Worm (Caenorhabditis elegans) whole organism, L2 larva: Measurements from ENCODE around the gene F39D8.3.

Experiments
- F13H6.1 ChIP-seq: sonication (generic microtip); optimal IDR thresholded peaks from 2 replicates; lab custom pipeline; 2016; ENCODE audit warnings: missing genetic modification characterization, missing compliant biosample characterization
- R02D3.7 ChIP-seq: fragments of 150-350 bp; optimal IDR thresholded peaks from 2 replicates; lab custom pipeline; 2014; ENCODE audit warnings: missing biosample characterization, missing genetic modification characterization
- Y55F3AM.14 ChIP-seq: fragments of 200-800 bp; sonication (Bioruptor generic); optimal IDR thresholded peaks from 2 replicates; lab custom pipeline; 2018; ENCODE audit warnings: mild to moderate bottlenecking, missing genetic modification characterization, missing compliant biosample characterization
- ZK546.5 ChIP-seq: sonication (generic microtip); optimal IDR thresholded peaks from 2 replicates; lab custom pipeline; 2017; ENCODE audit warnings: missing biosample characterization, missing genetic modification characterization
- aly-2 ChIP-seq: fragments of 150-350 bp; optimal IDR thresholded peaks from 2 replicates; lab custom pipeline; 2014; ENCODE audit warnings: missing biosample characterization, missing genetic modification characterization
- ceh-82 ChIP-seq: fragments of 150-350 bp; optimal IDR thresholded peaks from 2 replicates; lab custom pipeline; 2014; ENCODE audit warnings: missing biosample characterization, missing genetic modification characterization
- crh-2 ChIP-seq: sonication (generic microtip); optimal IDR thresholded peaks from 2 replicates; lab custom pipeline; 2017; ENCODE audit warnings: missing biosample characterization, missing genetic modification characterization
- egl-27 ChIP-seq: sonication (generic microtip); optimal IDR thresholded peaks from 3 replicates; lab custom pipeline; 2017; ENCODE audit warnings: missing biosample characterization, missing genetic modification reagents, missing genetic modification characterization
- elt-1 ChIP-seq: fragments of 150-350 bp; optimal IDR thresholded peaks from 2 replicates; lab custom pipeline; 2014; ENCODE audit warnings: missing biosample characterization, missing genetic modification characterization
- elt-3 ChIP-seq: sonication (generic microtip); optimal IDR thresholded peaks from 2 replicates; lab custom pipeline; 2017; ENCODE audit warnings: missing biosample characterization, missing genetic modification characterization
- fos-1 ChIP-seq: fragments of 150-350 bp; optimal IDR thresholded peaks from 2 replicates; lab custom pipeline; 2014; ENCODE audit warnings: missing biosample characterization, missing genetic modification characterization
- lin-11 ChIP-seq: fragments of 150-350 bp; sonication (generic microtip); optimal IDR thresholded peaks from 2 replicates; lab custom pipeline; 2014; ENCODE audit warnings: missing biosample characterization, missing genetic modification characterization, inconsistent platforms, mixed read lengths
- lin-13 ChIP-seq: fragments of 150-350 bp; optimal IDR thresholded peaks from 2 replicates; lab custom pipeline; 2014; ENCODE audit warnings: missing biosample characterization, missing genetic modification reagents, missing genetic modification characterization
- lin-39 ChIP-seq: fragments of 150-350 bp; optimal IDR thresholded peaks from 2 replicates; lab custom pipeline; 2014; ENCODE audit warnings: missing biosample characterization, missing genetic modification reagents, missing genetic modification characterization
- lsy-2 ChIP-seq, 2 experiments: fragments of 150-350 bp in 1 of 2; sonication (generic microtip) in 1 of 2; optimal IDR thresholded peaks; 2 replicates each; lab custom pipeline; 2014 to 2017; ENCODE audit warnings: missing biosample characterization in 2 of 2, missing genetic modification characterization in 2 of 2
- mab-5 ChIP-seq: fragments of 150-350 bp; optimal IDR thresholded peaks from 2 replicates; lab custom pipeline; 2014; ENCODE audit warnings: missing biosample characterization, missing genetic modification characterization
- nhr-10 ChIP-seq: sonication (generic microtip); optimal IDR thresholded peaks from 2 replicates; lab custom pipeline; 2017; ENCODE audit warnings: missing biosample characterization, missing genetic modification characterization
- nhr-11 ChIP-seq: fragments of 150-350 bp; optimal IDR thresholded peaks from 2 replicates; lab custom pipeline; 2014; ENCODE audit warnings: missing biosample characterization, missing genetic modification characterization
- nhr-12 ChIP-seq: fragments of 150-350 bp; optimal IDR thresholded peaks from 2 replicates; lab custom pipeline; 2014; ENCODE audit warnings: missing biosample characterization, missing genetic modification characterization
- nhr-129 ChIP-seq: fragments of 150-350 bp; optimal IDR thresholded peaks from 2 replicates; lab custom pipeline; 2014; ENCODE audit warnings: missing biosample characterization, missing genetic modification characterization
- nhr-21 ChIP-seq: fragments of 150-350 bp; optimal IDR thresholded peaks from 2 replicates; lab custom pipeline; 2014; ENCODE audit warnings: missing biosample characterization, missing genetic modification characterization
- nhr-237 ChIP-seq: fragments of 150-350 bp; optimal IDR thresholded peaks from 2 replicates; lab custom pipeline; 2014; ENCODE audit warnings: missing biosample characterization, missing genetic modification characterization
- nhr-6 ChIP-seq: fragments of 150-350 bp; optimal IDR thresholded peaks from 2 replicates; lab custom pipeline; 2014; ENCODE audit warnings: missing biosample characterization, missing genetic modification characterization
- nhr-77 ChIP-seq: fragments of 150-350 bp; optimal IDR thresholded peaks from 2 replicates; lab custom pipeline; 2014; ENCODE audit warnings: missing biosample characterization, missing genetic modification characterization
- peb-1 ChIP-seq: fragments of 150-350 bp; optimal IDR thresholded peaks from 2 replicates; lab custom pipeline; 2014; ENCODE audit warnings: missing biosample characterization, missing genetic modification characterization
- sem-4 ChIP-seq: fragments of 150-350 bp; optimal IDR thresholded peaks from 2 replicates; lab custom pipeline; 2014; ENCODE audit warnings: missing biosample characterization, missing genetic modification reagents, missing genetic modification characterization
- skn-1 ChIP-seq: sonication (generic microtip); optimal IDR thresholded peaks from 2 replicates; lab custom pipeline; 2017; ENCODE audit warnings: missing biosample characterization, missing genetic modification characterization
- sma-3 ChIP-seq: sonication (generic microtip); optimal IDR thresholded peaks from 2 replicates; lab custom pipeline; 2016; ENCODE audit warnings: missing genetic modification reagents, missing genetic modification characterization, missing compliant biosample characterization
- sma-9 ChIP-seq, 2 experiments: fragments of 150-350 bp in 1 of 2; sonication (generic microtip) in 1 of 2; optimal IDR thresholded peaks; 2 replicates each; lab custom pipeline; 2014 to 2016; ENCODE audit warnings: missing genetic modification characterization in 2 of 2, mild to moderate bottlenecking in 1 of 2, missing biosample characterization in 1 of 2, missing compliant biosample characterization in 1 of 2, missing genetic modification reagents in 1 of 2, moderate library complexity in 1 of 2
- snpc-4 ChIP-seq: fragments of 150-350 bp; optimal IDR thresholded peaks from 2 replicates; lab custom pipeline; 2014; ENCODE audit warnings: missing biosample characterization, missing genetic modification characterization
- unc-39 ChIP-seq: fragments of 150-350 bp; optimal IDR thresholded peaks from 2 replicates; lab custom pipeline; 2014; ENCODE audit warnings: missing biosample characterization, missing genetic modification characterization
- unc-55 ChIP-seq: fragments of 150-350 bp; sonication (generic microtip); optimal IDR thresholded peaks from 3 replicates; lab custom pipeline; 2014; ENCODE audit warnings: missing biosample characterization, missing genetic modification reagents, missing genetic modification characterization
- unc-62 ChIP-seq: fragments of 150-350 bp; optimal IDR thresholded peaks from 2 replicates; lab custom pipeline; 2014; ENCODE audit warnings: missing biosample characterization, missing genetic modification reagents, missing genetic modification characterization
- ztf-1 ChIP-seq: fragments of 200-800 bp; sonication (Bioruptor generic); conservative IDR thresholded peaks from 2 replicates; pipeline ENCODE4 v1.3.6; 2022; ENCODE audit warnings: missing genetic modification characterization, missing compliant biosample characterization
- ztf-11 ChIP-seq: sonication (generic microtip); optimal IDR thresholded peaks from 2 replicates; lab custom pipeline; 2017; ENCODE audit warnings: missing biosample characterization, missing genetic modification characterization
- ztf-4 ChIP-seq: fragments of 150-350 bp; optimal IDR thresholded peaks from 2 replicates; lab custom pipeline; 2014; ENCODE audit warnings: missing biosample characterization, missing genetic modification characterization

The F39D8.3 gene

ce11 chrX:15465050-15465449 is 44.3 kb downstream of the F39D8.3 start:
- TF ChIP-seq nhr-12 = no peak
- no peak for TF ChIP-seq unc-62 (GFP tag; lab: Kevin White, UChicago)
- no peak for TF ChIP-seq nhr-10
- TF ChIP-seq ztf-1 (GFP tag; lab: Robert Waterston, UW) = no peak
- TF ChIP-seq nhr-6 (tag; lab: Kevin White, UChicago) = no peak
- TF ChIP-seq sem-4 = no peak
- no peak for TF ChIP-seq elt-1 (tag; lab: Kevin White, UChicago)
- no peak for TF ChIP-seq ztf-11 (tag; lab: Kevin White, UChicago)
- TF ChIP-seq ceh-82 (tag; lab: Kevin White, UChicago) = no peak
- no peak for TF ChIP-seq fos-1 (tag; lab: Kevin White, UChicago)
- TF ChIP-seq crh-2 (tag; lab: Kevin White, UChicago) = no peak
- no peak for TF ChIP-seq aly-2 (tag; lab: Kevin White, UChicago)
- TF ChIP-seq unc-55 (GFP tag; lab: Kevin White, UChicago) = no peak
- TF ChIP-seq unc-39 (tag; lab: Kevin White, UChicago) = no peak
- TF ChIP-seq R02D3.7 (tag; lab: Kevin White, UChicago) = no peak
- no peak for TF ChIP-seq ztf-4 (tag; lab: Kevin White, UChicago)
- TF ChIP-seq mab-5 (tag; lab: Kevin White, UChicago) = no peak

ce11 chrX:15466032-15466431 is 45.3 kb downstream of the F39D8.3 start, which contains the start of gene sprr-1:
Gene sprr-1, plus strand, starts transcription at chrX:15466300.
- no peak for TF ChIP-seq unc-62 (GFP tag; lab: Kevin White, UChicago)
- TF ChIP-seq F13H6.1 = no peak
- TF ChIP-seq unc-39 (tag; lab: Kevin White, UChicago) = no peak
- TF ChIP-seq nhr-21 (tag; lab: Kevin White, UChicago) = no peak
- no peak for TF ChIP-seq crh-2 (tag; lab: Kevin White, UChicago)

ce11 chrX:15468657-15469056 is 47.9 kb downstream of the F39D8.3 start:
- no peak for TF ChIP-seq nhr-77
- peak; percentile 24 for TF ChIP-seq snpc-4 (tag; lab: Kevin White, UChicago)

- no peak for TF ChIP-seq unc-55 (GFP tag; lab: Kevin White, UChicago)
- no peak for TF ChIP-seq Y55F3AM.14 (GFP tag; lab: Kevin White, UChicago)
- no peak for TF ChIP-seq elt-3 (tag; lab: Kevin White, UChicago)
- TF ChIP-seq lin-39 (tag; lab: Kevin White, UChicago) = no peak
- TF ChIP-seq unc-39 (tag; lab: Kevin White, UChicago) = no peak
- no peak for TF ChIP-seq lsy-2 (tag; optimal IDR thresholded peaks at IDR 0.05; lab: Kevin White, UChicago)
- TF ChIP-seq peb-1 (tag; lab: Kevin White, UChicago) = no peak
- TF ChIP-seq lin-13 = no peak
- no peak for TF ChIP-seq sma-3
- no peak for TF ChIP-seq nhr-6 (tag; lab: Kevin White, UChicago)
- TF ChIP-seq nhr-10 = no peak
- no peak for TF ChIP-seq sma-9 (GFP tag; optimal IDR thresholded peaks at IDR 0.05; lab: Kevin White, UChicago)
- no peak for TF ChIP-seq sma-9 (tag; optimal IDR thresholded peaks at IDR 0.05; lab: Kevin White, UChicago)
- no peak for TF ChIP-seq nhr-11
- TF ChIP-seq nhr-237 (tag; lab: Kevin White, UChicago) = no peak
- no peak for TF ChIP-seq aly-2 (tag; lab: Kevin White, UChicago)
- TF ChIP-seq elt-1 (tag; lab: Kevin White, UChicago) = peak; percentile 67
- TF ChIP-seq fos-1 (tag; lab: Kevin White, UChicago) = no peak
- no peak for TF ChIP-seq lin-11 (tag; lab: Kevin White, UChicago)
- peak; percentile 76 for TF ChIP-seq egl-27 (tag; lab: Kevin White, UChicago)
- TF ChIP-seq nhr-77 = no peak
- TF ChIP-seq ZK546.5 (tag; lab: Kevin White, UChicago) = no peak
- TF ChIP-seq mab-5 (tag; lab: Kevin White, UChicago) = no peak
- no peak for TF ChIP-seq nhr-129 (tag; lab: Kevin White, UChicago)
- no peak for TF ChIP-seq skn-1 (tag; lab: Kevin White, UChicago)
- TF ChIP-seq sem-4 = peak; percentile 86
- TF ChIP-seq, all 48 proteins: peak for 3
Observed at ce11 chrX:15469957-15470548, 49.3 kb downstream of the F39D8.3 start.
